Fruit fly (Drosophila melanogaster) whole organism, embryonic: ENCODE measurements around the gene Dop1R2.

Experiments
- Bdp1 ChIP-seq: fragments of 200-800 bp; sonication (Bioruptor generic); optimal IDR thresholded peaks from 3 replicates; lab custom pipeline; 2016; ENCODE audit warnings: missing biosample characterization, missing genetic modification characterization
- Bgb ChIP-seq: fragments of 200-800 bp; sonication (Bioruptor generic); IDR thresholded peaks from 2 replicates; pipeline ENCODE4 v1.3.6; 2022; ENCODE audit warnings: missing biosample characterization, missing genetic modification characterization; ENCODE audit not compliant: partially characterized antibody
- CG11696 ChIP-seq: fragments of 200-800 bp; sonication (Bioruptor generic); IDR thresholded peaks from 2 replicates; pipeline ENCODE4 v1.3.6; 2022; ENCODE audit warnings: missing biosample characterization, missing genetic modification characterization
- CG11723 ChIP-seq: fragments of 200-800 bp; sonication (Bioruptor generic); optimal IDR thresholded peaks from 2 replicates; lab custom pipeline; 2017; ENCODE audit warnings: missing biosample characterization, mild to moderate bottlenecking, missing genetic modification characterization
- CG12104 ChIP-seq: fragments of 200-800 bp; sonication (Bioruptor generic); optimal IDR thresholded peaks from 3 replicates; lab custom pipeline; 2016; ENCODE audit warnings: missing biosample characterization, missing genetic modification characterization
- CG1233 ChIP-seq: fragments of 200-800 bp; sonication (Bioruptor generic); optimal IDR thresholded peaks from 4 replicates; lab custom pipeline; 2018; ENCODE audit warnings: missing biosample characterization, mild to moderate bottlenecking, missing genetic modification characterization
- CG13287 ChIP-seq: fragments of 200-800 bp; sonication (Bioruptor generic); IDR thresholded peaks from 2 replicates; pipeline ENCODE4 v1.3.6; 2022; ENCODE audit warnings: missing biosample characterization, missing genetic modification characterization; ENCODE audit not compliant: partially characterized antibody
- CG17385 ChIP-seq: fragments of 200-800 bp; sonication (Bioruptor generic); optimal IDR thresholded peaks from 3 replicates; lab custom pipeline; 2018; ENCODE audit warnings: missing biosample characterization, mild to moderate bottlenecking, missing genetic modification characterization
- CG17912 ChIP-seq: fragments of 200-800 bp; sonication (Bioruptor generic); optimal IDR thresholded peaks from 2 replicates; lab custom pipeline; 2018; ENCODE audit warnings: missing biosample characterization, mild to moderate bottlenecking, missing genetic modification characterization
- CG1832 ChIP-seq: fragments of 200-800 bp; sonication (Bioruptor generic); optimal IDR thresholded peaks from 2 replicates; lab custom pipeline; 2017; ENCODE audit warnings: missing biosample characterization, mild to moderate bottlenecking, missing genetic modification characterization, inconsistent platforms
- CG31388 ChIP-seq: fragments of 200-800 bp; sonication (Bioruptor generic); optimal IDR thresholded peaks from 2 replicates; lab custom pipeline; 2016; ENCODE audit warnings: missing biosample characterization, missing genetic modification characterization
- CG3163 ChIP-seq: fragments of 200-800 bp; sonication (Bioruptor generic); optimal IDR thresholded peaks from 3 replicates; lab custom pipeline; 2016; ENCODE audit warnings: missing biosample characterization, missing genetic modification characterization
- CG4707 ChIP-seq: fragments of 200-800 bp; sonication (Bioruptor generic); optimal IDR thresholded peaks from 2 replicates; lab custom pipeline; 2018; ENCODE audit warnings: missing biosample characterization, mild to moderate bottlenecking, missing genetic modification characterization, moderate library complexity
- CG6175 ChIP-seq: fragments of 200-800 bp; sonication (Bioruptor generic); IDR thresholded peaks from 3 replicates; pipeline ENCODE4 v1.3.6; 2022; ENCODE audit warnings: missing biosample characterization, missing genetic modification characterization
- CG7271 ChIP-seq: fragments of 200-800 bp; sonication (Bioruptor generic); optimal IDR thresholded peaks from 2 replicates; lab custom pipeline; 2018; ENCODE audit warnings: missing biosample characterization, mild to moderate bottlenecking, missing genetic modification characterization, moderate library complexity
- CG9932 ChIP-seq: fragments of 200-800 bp; sonication (Bioruptor generic); IDR thresholded peaks from 2 replicates; pipeline ENCODE4 v1.3.6; 2022; ENCODE audit warnings: missing biosample characterization, missing genetic modification characterization
- CTCF ChIP-seq: fragments of 200-800 bp; sonication (Bioruptor generic); optimal IDR thresholded peaks from 2 replicates; lab custom pipeline; 2017; ENCODE audit warnings: missing biosample characterization, mild to moderate bottlenecking, missing genetic modification characterization, moderate library complexity
- Med ChIP-seq: fragments of 200-800 bp; sonication (Bioruptor generic); peaks from one replicate; lab custom pipeline; 2016; ENCODE audit warnings: missing biosample characterization, missing genetic modification characterization, mild to moderate bottlenecking, inconsistent platforms, moderate library complexity
- Meics ChIP-seq: fragments of 200-800 bp; sonication (Bioruptor generic); optimal IDR thresholded peaks from 2 replicates; lab custom pipeline; 2017; ENCODE audit warnings: missing biosample characterization, mild to moderate bottlenecking, missing genetic modification characterization
- Mes4 ChIP-seq: fragments of 200-800 bp; sonication (Bioruptor generic); optimal IDR thresholded peaks from 2 replicates; lab custom pipeline; 2016; ENCODE audit warnings: missing biosample characterization, missing genetic modification characterization
- Mrtf ChIP-seq: fragments of 200-800 bp; sonication (Bioruptor generic); IDR thresholded peaks from 3 replicates; pipeline ENCODE4 v1.3.6; 2022; ENCODE audit warnings: missing biosample characterization, missing genetic modification characterization
- Ptx1 ChIP-seq: fragments of 200-800 bp; sonication (Bioruptor generic); IDR thresholded peaks from 2 replicates; pipeline ENCODE4 v1.3.6; 2022; ENCODE audit warnings: missing biosample characterization, missing genetic modification characterization
- Scr ChIP-seq: fragments of 200-800 bp; sonication (Bioruptor generic); IDR thresholded peaks from 2 replicates; pipeline ENCODE4 v1.3.6; 2022; ENCODE audit warnings: missing biosample characterization, missing genetic modification characterization; ENCODE audit not compliant: partially characterized antibody
- Sox100B ChIP-seq: fragments of 200-800 bp; sonication (Bioruptor generic); optimal IDR thresholded peaks from 3 replicates; lab custom pipeline; 2018; ENCODE audit warnings: missing biosample characterization, mild to moderate bottlenecking, missing genetic modification characterization
- Xbp1 ChIP-seq: fragments of 200-800 bp; sonication (Bioruptor generic); optimal IDR thresholded peaks from 3 replicates; lab custom pipeline; 2016; ENCODE audit warnings: missing biosample characterization, mild to moderate bottlenecking, missing genetic modification characterization
- Xrp1 ChIP-seq: fragments of 200-800 bp; sonication (Bioruptor generic); IDR thresholded peaks from 2 replicates; pipeline ENCODE4 v1.3.6; 2022; ENCODE audit warnings: missing biosample characterization, missing genetic modification characterization
- ab ChIP-seq: fragments of 200-800 bp; sonication (Bioruptor generic); optimal IDR thresholded peaks from 2 replicates; lab custom pipeline; 2016; ENCODE audit warnings: missing biosample characterization, missing genetic modification characterization
- aop ChIP-seq: fragments of 200-800 bp; sonication (Bioruptor generic); IDR thresholded peaks from 2 replicates; pipeline ENCODE4 v1.3.6; 2022; ENCODE audit warnings: missing biosample characterization, missing genetic modification characterization
- az2 ChIP-seq: fragments of 200-800 bp; sonication (Bioruptor generic); optimal IDR thresholded peaks from 3 replicates; lab custom pipeline; 2016; ENCODE audit warnings: missing biosample characterization, missing genetic modification characterization
- chm ChIP-seq: fragments of 200-800 bp; sonication (Bioruptor generic); IDR thresholded peaks from 2 replicates; pipeline ENCODE4 v1.3.6; 2022; ENCODE audit warnings: missing biosample characterization, missing genetic modification characterization
- ci ChIP-seq: fragments of 200-800 bp; sonication (Bioruptor generic); IDR thresholded peaks from 3 replicates; pipeline ENCODE4 v1.3.6; 2022; ENCODE audit warnings: missing biosample characterization, missing genetic modification characterization
- ewg ChIP-seq: fragments of 200-800 bp; sonication (Bioruptor generic); optimal IDR thresholded peaks from 3 replicates; lab custom pipeline; 2017; ENCODE audit warnings: mild to moderate bottlenecking, missing biosample characterization, missing genetic modification reagents, missing genetic modification characterization
- gcm2 ChIP-seq: fragments of 200-800 bp; sonication (Bioruptor generic); optimal IDR thresholded peaks from 2 replicates; lab custom pipeline; 2016; ENCODE audit warnings: missing biosample characterization, missing genetic modification characterization
- gsb-n ChIP-seq: fragments of 200-800 bp; sonication (Bioruptor generic); optimal IDR thresholded peaks from 3 replicates; lab custom pipeline; 2018; ENCODE audit warnings: missing biosample characterization, mild to moderate bottlenecking, missing genetic modification characterization
- hb ChIP-seq: fragments of 200-800 bp; sonication (Bioruptor generic); IDR thresholded peaks from 3 replicates; pipeline ENCODE4 v1.3.6; 2022; ENCODE audit warnings: missing biosample characterization, missing genetic modification characterization; ENCODE audit not compliant: partially characterized antibody
- insv ChIP-seq, 2 experiments: fragments of 200-800 bp; sonication (Bioruptor generic); optimal IDR thresholded peaks; 3 replicates each; lab custom pipeline; 2016 to 2018; ENCODE audit warnings: missing biosample characterization in 2 of 2, missing genetic modification characterization in 2 of 2
- kay ChIP-seq: fragments of 200-800 bp; sonication (Bioruptor generic); optimal IDR thresholded peaks from 2 replicates; lab custom pipeline; 2016; ENCODE audit warnings: missing biosample characterization, missing genetic modification characterization
- maf-S ChIP-seq: fragments of 200-800 bp; sonication (Bioruptor generic); optimal IDR thresholded peaks from 2 replicates; lab custom pipeline; 2016; ENCODE audit warnings: missing biosample characterization, missing genetic modification characterization
- nerfin-2 ChIP-seq: fragments of 200-800 bp; sonication (Bioruptor generic); IDR thresholded peaks from 2 replicates; pipeline ENCODE4 v1.3.6; 2022; ENCODE audit warnings: missing biosample characterization, missing genetic modification characterization; ENCODE audit not compliant: partially characterized antibody
- nmo ChIP-seq: fragments of 200-800 bp; sonication (Bioruptor generic); optimal IDR thresholded peaks from 2 replicates; lab custom pipeline; 2018; ENCODE audit warnings: missing biosample characterization, mild to moderate bottlenecking, missing genetic modification characterization, moderate library complexity
- pan ChIP-seq, 4 experiments: fragments of >200 bp in 3 of 4; fragments of 200-800 bp in 1 of 4; sonication (Bioruptor generic) in 1 of 4; optimal IDR thresholded peaks in 3 of 4; IDR thresholded peaks in 1 of 4; 2 replicates each; pipeline versions ENCODE4 v1.3.6 to Lab custom; 2017 to 2022; ENCODE audit warnings: missing biosample characterization in 2 of 4, missing genetic modification characterization in 2 of 4, mixed read lengths in 1 of 4
- pzg ChIP-seq: fragments of 200-800 bp; sonication (Bioruptor generic); optimal IDR thresholded peaks from 3 replicates; lab custom pipeline; 2018; ENCODE audit warnings: missing biosample characterization, mild to moderate bottlenecking, missing genetic modification characterization, moderate library complexity
- run ChIP-seq: fragments of 200-800 bp; sonication (Bioruptor generic); optimal IDR thresholded peaks from 3 replicates; lab custom pipeline; 2018; ENCODE audit warnings: missing biosample characterization, mild to moderate bottlenecking, missing genetic modification characterization
- tap ChIP-seq: fragments of 200-800 bp; optimal IDR thresholded peaks from 3 replicates; lab custom pipeline; 2019; ENCODE audit warnings: missing biosample characterization, mild to moderate bottlenecking, missing genetic modification characterization, moderate library complexity
- tup ChIP-seq: fragments of 200-800 bp; sonication (Bioruptor generic); optimal IDR thresholded peaks from 2 replicates; lab custom pipeline; 2016; ENCODE audit warnings: missing biosample characterization, mild to moderate bottlenecking, missing genetic modification characterization, moderate library complexity
- vvl ChIP-seq: fragments of 200-800 bp; sonication (Bioruptor generic); IDR thresholded peaks from 2 replicates; pipeline ENCODE4 v1.3.6; 2022; ENCODE audit warnings: missing biosample characterization, missing genetic modification characterization
- zen ChIP-seq: fragments of 200-800 bp; sonication (Bioruptor generic); optimal IDR thresholded peaks from 3 replicates; lab custom pipeline; 2018; ENCODE audit warnings: missing biosample characterization, mild to moderate bottlenecking, missing genetic modification characterization, moderate library complexity

Dop1R2 gene

DNA sequence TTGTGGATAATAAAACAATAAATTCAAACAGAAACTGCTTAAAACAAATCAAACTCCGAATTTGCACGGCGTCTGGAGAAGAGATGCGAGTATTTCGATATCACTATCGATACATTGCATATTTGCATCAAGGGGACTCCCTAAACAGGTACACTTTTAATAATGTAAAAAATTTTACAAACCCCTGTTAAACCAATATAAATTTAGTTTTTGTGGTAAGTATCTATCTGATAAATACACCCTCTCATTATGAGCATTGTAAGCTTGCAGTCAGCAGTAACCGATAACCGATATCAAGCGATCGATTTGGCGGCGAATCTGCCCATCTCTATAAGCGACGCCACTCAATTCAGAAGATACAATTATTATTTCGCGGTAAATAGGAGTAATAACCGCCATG lies 15.5 kb upstream of the Dop1R2 start, which contains the start of the genes Bub3 and Cap-D2 (continued):
- TF ChIP-seq zen = peak; percentile 78
- peak; percentile 60 for TF ChIP-seq maf-S (GFP tag; lab: Kevin White, UChicago)
- TF ChIP-seq CG11723 = peak; percentile 16
- peak; percentile 51 for TF ChIP-seq CG17385 (GFP tag; lab: Kevin White, UChicago)
- peak; percentile 52; the same call in 1 of the 2 replicates for TF ChIP-seq vvl
- peak; percentile 41; the same call in 1 of the 2 replicates for TF ChIP-seq Ptx1
- no peak for TF ChIP-seq CG17912 (GFP tag; lab: Kevin White, UChicago)
- peak; percentile 38 for TF ChIP-seq Mes4 (GFP tag; lab: Kevin White, UChicago)
- peak; percentile 44 for TF ChIP-seq CG3163 (GFP tag; lab: Kevin White, UChicago)
- no peak for TF ChIP-seq gsb-n (tag; lab: Kevin White, UChicago)
- TF ChIP-seq az2 = peak; percentile 67
- TF ChIP-seq ewg (GFP tag; lab: Kevin White, UChicago) = peak; percentile 53
- peak; percentile 79 for TF ChIP-seq Xbp1 (GFP tag; lab: Kevin White, UChicago)
- no peak for TF ChIP-seq CG6175 (GFP tag; lab: Robert Waterston, UW)
- TF ChIP-seq Scr (GFP tag; lab: Robert Waterston, UW) = peak; percentile 88
- TF ChIP-seq pan (optimal IDR thresholded peaks at IDR 0.05; lab: Kevin White, UChicago) = no peak
- TF ChIP-seq pan (GFP tag; optimal IDR thresholded peaks at IDR 0.05 in 1 of 2, IDR thresholded peaks at IDR 0.05 in 1 of 2) = peak in 1 of 2 experiments; percentile 63
- peak; percentile 25 for TF ChIP-seq tup
- peak; percentile 80 for TF ChIP-seq Xrp1 (GFP tag; lab: Robert Waterston, UW)
- TF ChIP-seq Meics = peak; percentile 65
- TF ChIP-seq hb (GFP tag; lab: Robert Waterston, UW) = peak; percentile 76
- no peak for TF ChIP-seq run (tag; lab: Kevin White, UChicago)
- TF ChIP-seq gcm2 (GFP tag; lab: Kevin White, UChicago) = peak; percentile 38
- peak; percentile 60 for TF ChIP-seq CG1233 (GFP tag; lab: Kevin White, UChicago)
- no peak for TF ChIP-seq CG1832 (GFP tag; lab: Kevin White, UChicago)
- peak; percentile 58 for TF ChIP-seq Bdp1 (GFP tag; lab: Kevin White, UChicago)
- TF ChIP-seq CG13287 = peak; percentile 92
- TF ChIP-seq CG9932 (GFP tag; lab: Robert Waterston, UW) = peak; percentile 81
- TF ChIP-seq nerfin-2 (GFP tag; lab: Robert Waterston, UW) = peak; percentile 70
- peak; percentile 82 for TF ChIP-seq ci (GFP tag; lab: Robert Waterston, UW)
- no peak for TF ChIP-seq kay (GFP tag; lab: Kevin White, UChicago)

DNA sequence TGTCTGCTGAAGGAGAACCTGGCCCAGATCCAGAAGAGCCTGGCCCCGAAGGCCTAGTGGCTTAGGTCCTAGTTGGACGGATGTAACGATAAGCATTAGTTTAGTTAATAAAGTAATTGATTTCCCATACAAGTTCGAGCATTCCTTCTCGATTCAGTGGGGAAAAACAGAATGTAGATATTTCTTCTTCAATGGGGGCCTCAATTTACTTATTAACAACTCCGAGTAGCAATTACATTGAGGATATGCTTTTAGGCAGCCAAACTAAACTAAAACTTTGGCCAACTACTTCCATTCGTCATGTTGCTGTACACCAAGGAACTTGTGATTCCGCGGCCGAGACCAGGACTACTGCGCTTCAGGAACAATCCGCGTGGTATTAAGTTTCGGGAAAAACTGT lies 12.4 kb upstream of the Dop1R2 start, which contains the start of gene ppk19:
Gene ppk19, plus strand, starts transcription at position 301 of the 400 bp plus-strand sequence.
- TF ChIP-seq CTCF (GFP tag; lab: Kevin White, UChicago) (no peak), Mrtf (GFP tag; lab: Robert Waterston, UW) (no peak), ab (no peak), CG11696 (GFP tag; lab: Robert Waterston, UW) (no peak)

DNA sequence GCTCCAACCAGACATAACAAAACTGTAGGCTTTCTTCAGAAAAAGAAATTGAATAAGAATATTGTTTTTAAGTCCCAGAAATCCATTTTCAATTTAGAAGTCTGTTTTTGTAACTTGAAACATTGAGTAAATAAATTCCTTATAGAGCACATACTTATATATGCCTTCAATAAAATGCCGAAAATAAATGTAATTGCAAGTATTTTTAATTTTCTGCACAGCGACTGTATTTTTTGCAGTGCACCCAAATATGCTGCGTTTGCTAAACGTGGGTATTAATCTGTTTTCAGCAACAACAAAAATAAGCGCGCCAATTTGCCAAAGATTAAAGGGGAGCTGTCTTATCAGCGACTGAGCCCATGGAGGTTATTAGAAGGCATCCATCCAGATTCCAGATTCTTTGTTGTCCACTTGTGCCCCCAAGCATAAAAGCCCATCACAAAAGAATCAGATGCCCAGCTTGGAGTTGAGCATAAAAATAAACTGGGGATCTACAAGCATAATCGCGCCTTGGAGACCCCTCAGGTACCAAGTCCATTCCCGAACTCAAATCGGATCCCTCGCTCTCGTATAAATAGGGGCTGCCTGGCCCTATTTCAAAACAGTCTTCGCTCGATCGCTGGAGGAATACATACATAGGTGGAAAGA lies 11.4 kb upstream of the Dop1R2 start, which contains the start of gene Obp99a:
Gene Obp99a, plus strand, starts transcription at position 598 of the 648 bp plus-strand sequence.
- TF ChIP-seq Med (GFP tag; lab: Kevin White, UChicago) (peak; percentile 38), pzg (GFP tag; lab: Kevin White, UChicago) (no peak), insv (GFP tag; optimal IDR thresholded peaks at IDR 0.05; lab: Kevin White, UChicago) (peak in 1 of 2 experiments; percentile 17), aop (no peak), CG31388 (no peak), CG7271 (tag; lab: Kevin White, UChicago) (no peak), Bgb (no peak), CG12104 (GFP tag; lab: Kevin White, UChicago) (no peak), CG4707 (GFP tag; lab: Kevin White, UChicago) (no peak), nmo (GFP tag; lab: Kevin White, UChicago) (peak; percentile 8), tap (tag; lab: Kevin White, UChicago) (no peak), Sox100B (GFP tag; lab: Kevin White, UChicago) (no peak), chm (GFP tag; lab: Robert Waterston, UW) (no peak)
